Worm (Caenorhabditis elegans) whole organism, L4 larva: ENCODE data around the gene sre-8.
A peak's percentile ranks its signal among the peaks of the same experiment; 100 is the strongest.
"Not testable (repeated sequence)": the region's sequence is repeated elsewhere in the genome, so short reads cannot be mapped to it uniquely, and the experiment has no call there.

ENCODE experiments used
- F37D6.2 ChIP-seq: sonication (generic microtip); optimal IDR thresholded peaks from 2 replicates; lab custom pipeline; 2016; ENCODE audit warnings: mild to moderate bottlenecking, missing genetic modification characterization, missing compliant biosample characterization
- Y48G9A.11 ChIP-seq: fragments of 200-800 bp; sonication (Bioruptor generic); IDR thresholded peaks from 2 replicates; pipeline ENCODE4 v1.3.6; 2022; ENCODE audit warnings: missing genetic modification reagents, missing genetic modification characterization, missing compliant biosample characterization
- Y5F2A.4 ChIP-seq: fragments of 200-800 bp; sonication (Bioruptor generic); optimal IDR thresholded peaks from 2 replicates; lab custom pipeline; 2018; ENCODE audit warnings: mild to moderate bottlenecking, missing genetic modification characterization, missing compliant biosample characterization
- ZK337.2 ChIP-seq: fragments of 200-800 bp; sonication (Bioruptor generic); IDR thresholded peaks from 2 replicates; pipeline ENCODE4 v1.3.6; 2022; ENCODE audit warnings: missing genetic modification reagents, missing genetic modification characterization, missing compliant biosample characterization
- aha-1 ChIP-seq: fragments of 150-350 bp; peaks from one replicate; lab custom pipeline; 2014; ENCODE audit warnings: missing biosample characterization, missing genetic modification characterization
- ama-1 ChIP-seq: fragments of 150-350 bp; optimal IDR thresholded peaks from 2 replicates; lab custom pipeline; 2014; ENCODE audit warnings: inconsistent platforms, mixed read lengths
- attf-4 ChIP-seq: sonication (generic microtip); optimal IDR thresholded peaks from 3 replicates; lab custom pipeline; 2017; ENCODE audit warnings: missing biosample characterization, missing genetic modification characterization
- ceh-44 ChIP-seq: fragments of 200-800 bp; sonication (Bioruptor generic); IDR thresholded peaks from 2 replicates; pipeline ENCODE4 v1.3.6; 2022; ENCODE audit warnings: missing genetic modification reagents, missing genetic modification characterization, missing compliant biosample characterization
- ceh-62 ChIP-seq: sonication (generic microtip); optimal IDR thresholded peaks from 2 replicates; lab custom pipeline; 2017; ENCODE audit warnings: missing biosample characterization, missing genetic modification characterization
- daf-12 ChIP-seq: fragments of 150-350 bp; optimal IDR thresholded peaks from 2 replicates; lab custom pipeline; 2014; ENCODE audit warnings: missing biosample characterization, missing genetic modification reagents, missing genetic modification characterization
- daf-8 ChIP-seq: fragments of 200-800 bp; sonication (Bioruptor generic); IDR thresholded peaks from 2 replicates; pipeline ENCODE4 v1.3.6; 2022; ENCODE audit warnings: missing genetic modification characterization, missing compliant biosample characterization
- dmd-9 ChIP-seq: fragments of 200-800 bp; sonication (Bioruptor generic); IDR thresholded peaks from 2 replicates; pipeline ENCODE4 v1.3.6; 2022; ENCODE audit warnings: missing genetic modification reagents, missing genetic modification characterization, missing compliant biosample characterization
- dpl-1 ChIP-seq: fragments of 150-350 bp; optimal IDR thresholded peaks from 2 replicates; lab custom pipeline; 2014; ENCODE audit warnings: missing biosample characterization, missing genetic modification reagents, missing genetic modification characterization
- egl-27 ChIP-seq: sonication (generic microtip); optimal IDR thresholded peaks from 3 replicates; lab custom pipeline; 2017; ENCODE audit warnings: missing biosample characterization, missing genetic modification reagents, missing genetic modification characterization
- egl-43 ChIP-seq: fragments of 200-800 bp; sonication (Bioruptor generic); IDR thresholded peaks from 2 replicates; pipeline ENCODE4 v1.3.6; 2022; ENCODE audit warnings: missing genetic modification reagents, missing genetic modification characterization, missing compliant biosample characterization
- hlh-11 ChIP-seq: fragments of 200-800 bp; sonication (Bioruptor generic); optimal IDR thresholded peaks from 2 replicates; lab custom pipeline; 2018; ENCODE audit warnings: mild to moderate bottlenecking, missing genetic modification characterization, missing compliant biosample characterization
- jun-1 ChIP-seq: fragments of 150-350 bp; optimal IDR thresholded peaks from 2 replicates; lab custom pipeline; 2014; ENCODE audit warnings: missing biosample characterization, missing genetic modification reagents, missing genetic modification characterization
- lim-7 ChIP-seq: fragments of 200-800 bp; sonication (Bioruptor generic); IDR thresholded peaks from 2 replicates; pipeline ENCODE4 v1.3.6; 2022; ENCODE audit warnings: missing genetic modification characterization, missing compliant biosample characterization
- lin-15B ChIP-seq: fragments of 150-350 bp; sonication (generic microtip); optimal IDR thresholded peaks from 3 replicates; lab custom pipeline; 2014; ENCODE audit warnings: missing biosample characterization, missing genetic modification characterization
- lin-29 ChIP-seq: fragments of 200-800 bp; sonication (Bioruptor generic); IDR thresholded peaks from 2 replicates; pipeline ENCODE4 v1.3.6; 2022; ENCODE audit warnings: missing genetic modification reagents, missing genetic modification characterization, missing compliant biosample characterization
- lir-3 ChIP-seq: sonication (generic microtip); optimal IDR thresholded peaks from 2 replicates; lab custom pipeline; 2016; ENCODE audit warnings: mild to moderate bottlenecking, missing genetic modification characterization, missing compliant biosample characterization
- lsy-2 ChIP-seq, 2 experiments: fragments of 150-350 bp in 1 of 2; sonication (generic microtip) in 1 of 2; optimal IDR thresholded peaks; 2 replicates each; lab custom pipeline; 2014 to 2017; ENCODE audit warnings: missing biosample characterization in 2 of 2, missing genetic modification characterization in 2 of 2
- madf-5 ChIP-seq, 2 experiments: fragments of 200-800 bp; sonication (Bioruptor generic); IDR thresholded peaks; 2 replicates each; pipeline ENCODE4 v1.3.6; 2022; ENCODE audit warnings: missing compliant biosample characterization in 2 of 2, missing genetic modification characterization in 2 of 2
- mes-2 ChIP-seq: sonication (generic microtip); optimal IDR thresholded peaks from 2 replicates; lab custom pipeline; 2016; ENCODE audit warnings: missing genotype, mild to moderate bottlenecking, missing genetic modification characterization, missing compliant biosample characterization; ENCODE audit not compliant: poor library complexity, severe bottlenecking
- nhr-6 ChIP-seq: fragments of 150-350 bp; optimal IDR thresholded peaks from 2 replicates; lab custom pipeline; 2014; ENCODE audit warnings: missing biosample characterization, missing genetic modification characterization
- rbr-2 ChIP-seq: sonication (generic microtip); optimal IDR thresholded peaks from 2 replicates; lab custom pipeline; 2016; ENCODE audit warnings: missing genotype, missing genetic modification characterization, missing compliant biosample characterization
- sdz-12 ChIP-seq: fragments of 200-800 bp; sonication (Bioruptor generic); optimal IDR thresholded peaks from 2 replicates; lab custom pipeline; 2018; ENCODE audit warnings: mild to moderate bottlenecking, missing genetic modification characterization, missing compliant biosample characterization
- spr-1 ChIP-seq: sonication (generic microtip); optimal IDR thresholded peaks from 2 replicates; lab custom pipeline; 2016; ENCODE audit warnings: mild to moderate bottlenecking, missing genetic modification characterization, missing compliant biosample characterization
- spr-3 ChIP-seq: fragments of 200-800 bp; sonication (Bioruptor generic); optimal IDR thresholded peaks from 2 replicates; lab custom pipeline; 2018; ENCODE audit warnings: mild to moderate bottlenecking, missing genetic modification characterization, missing compliant biosample characterization
- unc-62 ChIP-seq, 3 experiments: fragments of 150-350 bp in 1 of 3; sonication (generic microtip); optimal IDR thresholded peaks in 2 of 3; peaks in 1 of 3; 1 replicate in 1 of 3; 2 replicates in 2 of 3; lab custom pipeline; 2014 to 2017; ENCODE audit warnings: missing biosample characterization in 3 of 3, missing genetic modification characterization in 3 of 3, missing genetic modification reagents in 3 of 3, missing genotype in 1 of 3
- zip-11 ChIP-seq: fragments of 200-800 bp; sonication (Bioruptor generic); IDR thresholded peaks from 2 replicates; pipeline ENCODE4 v1.3.6; 2022; ENCODE audit warnings: missing genetic modification characterization, missing compliant biosample characterization

sre-8 gene

DNA sequence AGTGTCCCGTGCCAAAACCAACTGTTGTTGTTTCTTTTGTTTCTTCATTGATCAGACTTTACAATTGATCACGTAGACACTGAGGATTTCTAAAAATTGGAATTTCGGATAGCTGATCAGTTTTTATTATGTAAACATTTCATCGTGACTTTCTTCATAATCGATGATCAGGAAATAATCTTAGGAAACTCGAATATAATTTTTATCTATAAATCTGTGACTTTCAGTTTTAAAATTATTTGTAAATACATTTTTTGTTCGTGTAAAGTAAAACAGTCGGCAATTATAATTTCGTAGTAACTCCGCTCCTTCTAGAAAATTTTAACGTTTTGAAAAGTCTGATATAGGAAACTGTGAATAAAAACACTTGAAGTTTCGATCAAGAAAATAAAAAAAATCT, 13.8 kb downstream of the sre-8 start, which contains the start of gene F40G12.5:
F40G12.5 (minus strand) TSS at position 101 of the 400 bp plus-strand sequence.
- TF ChIP-seq attf-4 (no peak), unc-62 (GFP tag; optimal IDR thresholded peaks at IDR 0.05 in 1 of 2; lab: Kevin White, UChicago) (peak in 1 of 2 experiments; percentile 16), unc-62 (tag; optimal IDR thresholded peaks at IDR 0.05; lab: Kevin White, UChicago) (no peak)

DNA sequence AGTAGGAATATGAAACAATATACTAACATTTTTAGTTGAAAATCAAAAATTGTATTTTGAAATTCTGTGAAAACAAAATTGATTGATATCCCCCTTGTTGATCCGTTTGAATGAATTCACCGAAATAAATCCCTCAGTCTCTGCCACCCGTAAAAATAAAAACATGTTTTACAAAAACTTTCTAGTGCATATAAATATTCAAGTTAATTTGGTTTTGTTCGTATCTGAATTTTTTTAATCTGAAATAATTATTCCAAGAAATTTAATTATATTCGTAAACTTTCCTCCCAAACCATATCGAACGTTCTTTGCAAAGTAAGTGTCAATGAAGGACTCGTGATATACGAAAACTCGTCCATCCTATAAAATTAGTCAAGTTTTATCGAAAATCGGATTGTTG, 16.1 kb downstream of the sre-8 start, which contains the start of gene F40G12.6:
F40G12.6 (minus strand) TSS at position 101 of the 400 bp plus-strand sequence.
- no peak for TF ChIP-seq ama-1 (lab: Kevin White, UChicago)
- TF ChIP-seq zip-11 (GFP tag; lab: Robert Waterston, UW) = no peak
- no peak for TF ChIP-seq dpl-1
- TF ChIP-seq sdz-12 = no peak

DNA sequence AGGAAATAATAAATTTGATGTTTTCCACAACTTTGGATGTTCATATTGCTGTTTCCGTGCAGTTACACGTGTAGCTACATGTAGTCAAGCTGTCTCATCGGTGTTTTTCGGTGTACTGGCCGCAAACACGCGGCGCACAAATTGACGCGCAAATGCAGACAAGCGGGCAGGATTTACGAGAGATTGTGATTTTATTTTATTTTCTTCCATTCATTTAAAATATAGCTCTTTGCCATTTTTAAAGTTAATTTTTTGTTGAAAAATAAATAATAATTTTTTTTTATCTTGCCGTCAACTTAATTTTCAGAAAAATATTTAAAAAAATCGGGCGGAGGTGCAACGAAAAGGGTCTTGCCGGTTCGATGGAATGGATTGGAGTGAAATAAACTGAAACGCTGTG, 17.4 kb downstream of the sre-8 start, which contains the start of gene F40G12.7:
F40G12.7 (plus strand) TSS at position 301 of the 400 bp plus-strand sequence.
- TF ChIP-seq ceh-44; jun-1 (tag; lab: Kevin White, UChicago); ceh-62 (tag; lab: Kevin White, UChicago): not testable (repeated sequence)

DNA sequence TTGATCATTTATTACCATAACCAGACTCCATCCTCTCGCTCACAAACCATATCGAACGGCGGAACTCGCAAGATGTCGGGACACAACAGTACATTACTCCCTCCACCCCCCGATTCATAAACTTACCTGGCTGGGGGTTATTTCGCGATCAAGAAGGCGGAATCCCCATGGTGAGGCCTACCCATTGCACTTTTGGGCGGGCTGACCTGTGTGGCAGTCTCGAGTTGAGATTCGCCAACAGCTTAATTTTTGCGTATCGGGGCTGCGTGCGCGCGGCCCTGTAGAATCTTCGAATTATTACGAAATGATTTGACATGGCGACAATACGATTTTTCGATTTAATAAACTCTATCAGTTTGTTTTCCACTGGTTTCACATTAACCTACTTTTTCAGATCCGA, 20.5 kb downstream of the sre-8 start:
- peak; percentile 54 for TF ChIP-seq aha-1 (tag; lab: Kevin White, UChicago)
- TF ChIP-seq Y48G9A.11 (GFP tag; lab: Robert Waterston, UW) = 0 out of 2 replicates have a peak, but pooled peaks have one; percentile 6

DNA sequence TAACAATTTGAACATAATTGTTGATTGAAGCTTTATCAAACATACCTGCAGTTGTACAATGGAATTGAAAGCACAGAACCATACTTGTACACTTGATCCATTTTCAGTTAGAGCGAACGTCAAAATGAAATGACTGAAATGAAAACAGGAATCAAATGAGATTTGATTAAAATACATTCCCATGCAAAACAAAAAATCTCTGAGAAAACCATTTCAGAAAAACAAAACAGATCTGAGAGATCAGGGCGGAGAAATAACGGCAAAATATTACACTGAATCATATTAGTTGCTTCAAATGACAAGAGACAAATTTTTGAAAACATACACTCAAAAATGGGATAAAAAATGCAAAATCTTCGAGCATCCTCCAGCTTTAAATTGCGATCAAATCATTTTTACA, 22.9 kb downstream of the sre-8 start, which contains the start of gene srt-33:
srt-33 (minus strand) TSS at position 101 of the 400 bp plus-strand sequence.
- TF ChIP-seq lin-15B (tag; lab: Kevin White, UChicago) = no peak
- TF ChIP-seq madf-5 (GFP tag; IDR thresholded peaks at IDR 0.05; lab: Robert Waterston, UW) = no peak
- no peak for TF ChIP-seq rbr-2
- TF ChIP-seq unc-62 (GFP tag; optimal IDR thresholded peaks at IDR 0.05 in 1 of 2; lab: Kevin White, UChicago) = no peak
- no peak for TF ChIP-seq unc-62 (tag; optimal IDR thresholded peaks at IDR 0.05; lab: Kevin White, UChicago)
- no peak for TF ChIP-seq spr-3 (GFP tag; lab: Kevin White, UChicago)
- no peak for TF ChIP-seq dpl-1
- TF ChIP-seq daf-12 = no peak
- no peak for TF ChIP-seq lin-29
- no peak for TF ChIP-seq hlh-11 (tag; lab: Kevin White, UChicago)
- no peak for TF ChIP-seq F37D6.2 (tag; lab: Kevin White, UChicago)
- TF ChIP-seq egl-43 (GFP tag; lab: Robert Waterston, UW) = no peak
- TF ChIP-seq spr-1 (tag; lab: Kevin White, UChicago) = no peak
- TF ChIP-seq ZK337.2 (GFP tag; lab: Robert Waterston, UW) = no peak
- TF ChIP-seq Y5F2A.4 (GFP tag; lab: Kevin White, UChicago) = no peak
- TF ChIP-seq nhr-6 (tag; lab: Kevin White, UChicago) = no peak

DNA sequence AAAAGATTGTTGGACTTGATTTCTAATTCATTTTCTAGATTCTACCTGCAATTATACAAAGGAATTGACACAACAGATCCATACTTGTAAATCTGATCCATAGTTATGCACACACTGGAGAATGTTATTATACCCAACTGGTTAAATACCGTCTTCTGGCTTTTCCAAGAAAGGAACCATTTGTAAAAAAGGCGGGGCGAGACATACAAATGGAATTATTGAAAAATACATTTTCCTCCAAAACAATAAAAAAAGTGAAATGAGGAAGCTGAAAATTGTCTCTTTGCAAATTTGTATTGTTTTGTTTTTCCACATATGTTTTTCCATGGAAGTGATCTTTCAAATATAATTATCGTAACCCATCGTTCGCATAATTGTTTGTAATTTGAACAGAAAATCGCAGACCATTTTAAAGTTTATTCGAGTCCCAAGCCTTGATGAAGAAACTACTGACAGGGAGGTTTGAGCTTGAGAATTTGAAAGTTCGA, 25.4 kb downstream of the sre-8 start, which contains the start of the genes srt-74 and F40G12.9:
srt-74 (minus strand) TSS at position 101 of the 488 bp plus-strand sequence.
F40G12.9 (plus strand) TSS at position 438 of the 488 bp plus-strand sequence.
- no peak for TF ChIP-seq dmd-9 (GFP tag; lab: Robert Waterston, UW)
- no peak for TF ChIP-seq lir-3 (tag; lab: Kevin White, UChicago)
- TF ChIP-seq nhr-6 (tag; lab: Kevin White, UChicago) = no peak
- no peak for TF ChIP-seq aha-1 (tag; lab: Kevin White, UChicago)
- no peak for TF ChIP-seq daf-8 (GFP tag; lab: Robert Waterston, UW)
- no peak for TF ChIP-seq ceh-44
- no peak for TF ChIP-seq egl-43 (GFP tag; lab: Robert Waterston, UW)
- no peak for TF ChIP-seq zip-11 (GFP tag; lab: Robert Waterston, UW)
- no peak for TF ChIP-seq lim-7 (GFP tag; lab: Robert Waterston, UW)
- no peak for TF ChIP-seq jun-1 (tag; lab: Kevin White, UChicago)
- no peak for TF ChIP-seq egl-27 (tag; lab: Kevin White, UChicago)
- no peak for TF ChIP-seq lsy-2 (tag; optimal IDR thresholded peaks at IDR 0.05; lab: Kevin White, UChicago)
- TF ChIP-seq mes-2 (tag; lab: Kevin White, UChicago) = no peak
